Fruit fly (Drosophila melanogaster) whole organism, embryonic: ENCODE data around the gene CG32075.
A peak's percentile ranks its signal among the peaks of the same experiment; 100 is the strongest.

ENCODE experiments used
- CG10431 ChIP-seq: fragments of 200-800 bp; sonication (Bioruptor generic); optimal IDR thresholded peaks from 3 replicates; lab custom pipeline; 2018; ENCODE audit warnings: missing biosample characterization, mild to moderate bottlenecking, missing genetic modification characterization
- CG10565 ChIP-seq: fragments of 200-800 bp; sonication (Bioruptor generic); optimal IDR thresholded peaks from 3 replicates; lab custom pipeline; 2016; ENCODE audit warnings: missing biosample characterization, mild to moderate bottlenecking, missing genetic modification characterization
- CG11504 ChIP-seq: fragments of 200-800 bp; sonication (Bioruptor generic); optimal IDR thresholded peaks from 3 replicates; lab custom pipeline; 2019; ENCODE audit warnings: missing biosample characterization, mild to moderate bottlenecking, missing genetic modification characterization, moderate library complexity
- CG12236 ChIP-seq: fragments of 200-800 bp; sonication (Bioruptor generic); optimal IDR thresholded peaks from 2 replicates; lab custom pipeline; 2016; ENCODE audit warnings: missing biosample characterization, missing genetic modification characterization
- CG13123 ChIP-seq: fragments of 200-800 bp; sonication (Bioruptor generic); optimal IDR thresholded peaks from 2 replicates; lab custom pipeline; 2016; ENCODE audit warnings: missing biosample characterization, missing genetic modification characterization
- CG13775 ChIP-seq: fragments of 200-800 bp; sonication (Bioruptor generic); optimal IDR thresholded peaks from 3 replicates; lab custom pipeline; 2017; ENCODE audit warnings: missing biosample characterization, mild to moderate bottlenecking, missing genetic modification characterization
- CG2199 ChIP-seq: fragments of 200-800 bp; sonication (Bioruptor generic); IDR thresholded peaks from 3 replicates; pipeline ENCODE4 v1.3.6; 2022; ENCODE audit warnings: missing biosample characterization, missing genetic modification characterization
- CG2712 ChIP-seq: fragments of 200-800 bp; optimal IDR thresholded peaks from 3 replicates; lab custom pipeline; 2019; ENCODE audit warnings: missing biosample characterization, mild to moderate bottlenecking, missing genetic modification characterization, moderate library complexity
- CG32532 ChIP-seq: fragments of 200-800 bp; sonication (Bioruptor generic); IDR thresholded peaks from 2 replicates; pipeline ENCODE4 v1.3.6; 2022; ENCODE audit warnings: missing biosample characterization, missing genetic modification characterization
- CG34224 ChIP-seq: fragments of 200-800 bp; sonication (Bioruptor generic); IDR thresholded peaks from 3 replicates; pipeline ENCODE4 v1.3.6; 2022; ENCODE audit warnings: missing biosample characterization, missing genetic modification characterization; ENCODE audit not compliant: partially characterized antibody
- CG4328 ChIP-seq: fragments of 200-800 bp; sonication (Bioruptor generic); optimal IDR thresholded peaks from 3 replicates; lab custom pipeline; 2017; ENCODE audit warnings: missing biosample characterization, missing genetic modification reagents, missing genetic modification characterization
- CG4360 ChIP-seq: fragments of 200-800 bp; sonication (Bioruptor generic); IDR thresholded peaks from 2 replicates; pipeline ENCODE4 v1.3.6; 2022; ENCODE audit warnings: missing biosample characterization, missing genetic modification characterization
- CG5180 ChIP-seq: fragments of 200-800 bp; sonication (Bioruptor generic); optimal IDR thresholded peaks from 3 replicates; lab custom pipeline; 2017; ENCODE audit warnings: missing biosample characterization, missing genetic modification characterization, mild to moderate bottlenecking, moderate library complexity, missing genetic modification reagents
- CG6272 ChIP-seq: fragments of 200-800 bp; sonication (Bioruptor generic); IDR thresholded peaks from 2 replicates; pipeline ENCODE4 v1.3.6; 2022; ENCODE audit warnings: missing biosample characterization, missing genetic modification characterization
- CG7556 ChIP-seq: fragments of 200-800 bp; sonication (Bioruptor generic); optimal IDR thresholded peaks from 2 replicates; lab custom pipeline; 2017; ENCODE audit warnings: missing biosample characterization, mild to moderate bottlenecking, missing genetic modification characterization
- CG7987 ChIP-seq: fragments of 200-800 bp; sonication (Bioruptor generic); optimal IDR thresholded peaks from 2 replicates; lab custom pipeline; 2018; ENCODE audit warnings: missing biosample characterization, mild to moderate bottlenecking, missing genetic modification characterization, moderate library complexity
- CG8281 ChIP-seq: fragments of 200-800 bp; sonication (Bioruptor generic); optimal IDR thresholded peaks from 2 replicates; lab custom pipeline; 2018; ENCODE audit warnings: missing biosample characterization, mild to moderate bottlenecking, missing genetic modification characterization, moderate library complexity
- CG8478 ChIP-seq: fragments of >200 bp; optimal IDR thresholded peaks from 2 replicates; lab custom pipeline; 2018
- D ChIP-seq, 2 experiments: fragments of 200-800 bp in 1 of 2; fragments of >200 bp in 1 of 2; sonication (Bioruptor generic) in 1 of 2; optimal IDR thresholded peaks; 2 replicates in 1 of 2; 3 replicates in 1 of 2; lab custom pipeline; 2017; ENCODE audit warnings: mild to moderate bottlenecking in 1 of 2, missing biosample characterization in 1 of 2, missing genetic modification characterization in 1 of 2, missing genetic modification reagents in 1 of 2
- Dp ChIP-seq: fragments of 200-800 bp; sonication (Bioruptor generic); optimal IDR thresholded peaks from 2 replicates; lab custom pipeline; 2018; ENCODE audit warnings: missing biosample characterization, mild to moderate bottlenecking, missing genetic modification characterization, moderate library complexity
- Drgx ChIP-seq: fragments of 200-800 bp; sonication (Bioruptor generic); IDR thresholded peaks from 2 replicates; pipeline ENCODE4 v1.3.6; 2022; ENCODE audit warnings: missing biosample characterization, missing genetic modification characterization
- Ets97D ChIP-seq: fragments of 200-800 bp; sonication (Bioruptor generic); optimal IDR thresholded peaks from 3 replicates; lab custom pipeline; 2016; ENCODE audit warnings: missing biosample characterization, missing genetic modification characterization
- H2.0 ChIP-seq: fragments of 200-800 bp; sonication (Bioruptor generic); IDR thresholded peaks from 2 replicates; pipeline ENCODE4 v1.3.6; 2022; ENCODE audit warnings: missing biosample characterization, missing genetic modification characterization
- HmgZ ChIP-seq: fragments of 200-800 bp; sonication (Bioruptor generic); optimal IDR thresholded peaks from 2 replicates; lab custom pipeline; 2018; ENCODE audit warnings: missing biosample characterization, mild to moderate bottlenecking, missing genetic modification characterization
- Nf-YB ChIP-seq: fragments of 200-800 bp; sonication (Bioruptor generic); optimal IDR thresholded peaks from 3 replicates; lab custom pipeline; 2019; ENCODE audit warnings: missing biosample characterization, mild to moderate bottlenecking, missing genetic modification characterization, moderate library complexity
- Ptx1 ChIP-seq: fragments of 200-800 bp; sonication (Bioruptor generic); IDR thresholded peaks from 2 replicates; pipeline ENCODE4 v1.3.6; 2022; ENCODE audit warnings: missing biosample characterization, missing genetic modification characterization
- Rfx ChIP-seq: fragments of 200-800 bp; sonication (Bioruptor generic); IDR thresholded peaks from 2 replicates; pipeline ENCODE4 v1.3.6; 2022; ENCODE audit warnings: missing biosample characterization, missing genetic modification characterization
- Six4 ChIP-seq: fragments of 200-800 bp; sonication (Bioruptor generic); optimal IDR thresholded peaks from 2 replicates; lab custom pipeline; 2016; ENCODE audit warnings: missing biosample characterization, missing genetic modification characterization
- Sry-β ChIP-seq: fragments of 200-800 bp; sonication (Bioruptor generic); optimal IDR thresholded peaks from 2 replicates; lab custom pipeline; 2018; ENCODE audit warnings: missing biosample characterization, mild to moderate bottlenecking, missing genetic modification characterization, moderate library complexity
- ap ChIP-seq: fragments of 200-800 bp; sonication (Bioruptor generic); IDR thresholded peaks from 2 replicates; pipeline ENCODE4 v1.3.6; 2022; ENCODE audit warnings: missing biosample characterization, missing genetic modification characterization
- ash1 ChIP-seq: fragments of 200-800 bp; sonication (Bioruptor generic); optimal IDR thresholded peaks from 2 replicates; lab custom pipeline; 2018; ENCODE audit warnings: missing biosample characterization, mild to moderate bottlenecking, missing genetic modification characterization
- caup ChIP-seq: fragments of 200-800 bp; sonication (Bioruptor generic); optimal IDR thresholded peaks from 3 replicates; lab custom pipeline; 2017; ENCODE audit warnings: missing biosample characterization, mild to moderate bottlenecking, missing genetic modification characterization, moderate library complexity; ENCODE audit not compliant: severe bottlenecking
- corto ChIP-seq: fragments of 200-800 bp; sonication (Bioruptor generic); optimal IDR thresholded peaks from 2 replicates; lab custom pipeline; 2016; ENCODE audit warnings: missing biosample characterization, mild to moderate bottlenecking, missing genetic modification characterization, moderate library complexity
- dan ChIP-seq: fragments of 200-800 bp; sonication (Bioruptor generic); IDR thresholded peaks from 2 replicates; pipeline ENCODE4 v1.3.6; 2022; ENCODE audit warnings: missing biosample characterization, missing genetic modification characterization
- dati ChIP-seq: fragments of 200-800 bp; sonication (Bioruptor generic); IDR thresholded peaks from 2 replicates; pipeline ENCODE4 v1.3.6; 2022; ENCODE audit warnings: missing biosample characterization, missing genetic modification characterization
- fu2 ChIP-seq: fragments of 200-800 bp; sonication (Bioruptor generic); optimal IDR thresholded peaks from 2 replicates; lab custom pipeline; 2016; ENCODE audit warnings: missing biosample characterization, missing genetic modification characterization
- gfzf ChIP-seq: fragments of 200-800 bp; sonication (Bioruptor generic); optimal IDR thresholded peaks from 2 replicates; lab custom pipeline; 2016; ENCODE audit warnings: missing biosample characterization, mild to moderate bottlenecking, missing genetic modification characterization, moderate library complexity
- ken ChIP-seq: fragments of 200-800 bp; sonication (Bioruptor generic); IDR thresholded peaks from 3 replicates; pipeline ENCODE4 v1.3.6; 2022; ENCODE audit warnings: missing biosample characterization, missing genetic modification characterization
- org-1 ChIP-seq: fragments of 200-800 bp; sonication (Bioruptor generic); optimal IDR thresholded peaks from 2 replicates; lab custom pipeline; 2017; ENCODE audit warnings: missing biosample characterization, missing genetic modification characterization
- pan ChIP-seq, 4 experiments: fragments of >200 bp in 3 of 4; fragments of 200-800 bp in 1 of 4; sonication (Bioruptor generic) in 1 of 4; optimal IDR thresholded peaks in 3 of 4; IDR thresholded peaks in 1 of 4; 2 replicates each; pipeline versions ENCODE4 v1.3.6 to Lab custom; 2017 to 2022; ENCODE audit warnings: missing biosample characterization in 2 of 4, missing genetic modification characterization in 2 of 4, mixed read lengths in 1 of 4
- pum ChIP-seq: fragments of 200-800 bp; sonication (Bioruptor generic); optimal IDR thresholded peaks from 2 replicates; lab custom pipeline; 2016; ENCODE audit warnings: missing biosample characterization, missing genetic modification characterization
- pzg ChIP-seq: fragments of 200-800 bp; sonication (Bioruptor generic); optimal IDR thresholded peaks from 3 replicates; lab custom pipeline; 2018; ENCODE audit warnings: missing biosample characterization, mild to moderate bottlenecking, missing genetic modification characterization, moderate library complexity
- sc ChIP-seq, 3 experiments: fragments of >200 bp in 2 of 3; fragments of 200-800 bp in 1 of 3; sonication (Bioruptor generic) in 1 of 3; optimal IDR thresholded peaks; 2 replicates in 2 of 3; 3 replicates in 1 of 3; lab custom pipeline; 2017; ENCODE audit warnings: mild to moderate bottlenecking in 1 of 3, missing biosample characterization in 1 of 3, missing genetic modification characterization in 1 of 3, missing genetic modification reagents in 1 of 3
- seq ChIP-seq: fragments of 200-800 bp; sonication (Bioruptor generic); IDR thresholded peaks from 2 replicates; pipeline ENCODE4 v1.3.6; 2022; ENCODE audit warnings: missing biosample characterization, missing genetic modification characterization
- sima ChIP-seq: fragments of 200-800 bp; sonication (Bioruptor generic); optimal IDR thresholded peaks from 2 replicates; lab custom pipeline; 2016; ENCODE audit warnings: missing biosample characterization, missing genetic modification characterization
- so ChIP-seq: fragments of 200-800 bp; sonication (Bioruptor generic); IDR thresholded peaks from 3 replicates; pipeline ENCODE4 v1.3.6; 2022; ENCODE audit warnings: missing biosample characterization, missing genetic modification characterization
- stwl ChIP-seq: fragments of 200-800 bp; sonication (Bioruptor generic); optimal IDR thresholded peaks from 3 replicates; lab custom pipeline; 2018; ENCODE audit warnings: missing biosample characterization, mild to moderate bottlenecking, missing genetic modification characterization, moderate library complexity
- wor ChIP-seq: fragments of 200-800 bp; sonication (Bioruptor generic); IDR thresholded peaks from 2 replicates; pipeline ENCODE4 v1.3.6; 2022; ENCODE audit warnings: missing biosample characterization, missing genetic modification characterization
- zf30C ChIP-seq: fragments of 200-800 bp; sonication (Bioruptor generic); optimal IDR thresholded peaks from 3 replicates; lab custom pipeline; 2018; ENCODE audit warnings: missing biosample characterization, mild to moderate bottlenecking, missing genetic modification characterization

The CG32075 gene

dm6 chr3L:11047877-11048276, 16.9 kb downstream of the CG32075 start (continued):
- TF ChIP-seq CG7556 = no peak
- TF ChIP-seq CG34224 (GFP tag; lab: Robert Waterston, UW) = no peak
- TF ChIP-seq CG7987 (GFP tag; lab: Kevin White, UChicago) = peak; percentile 85
- no peak for TF ChIP-seq sc (optimal IDR thresholded peaks at IDR 0.05; lab: Kevin White, UChicago)
- TF ChIP-seq sc (GFP tag; optimal IDR thresholded peaks at IDR 0.05; lab: Kevin White, UChicago) = peak; percentile 63
- TF ChIP-seq CG4328 (GFP tag; lab: Kevin White, UChicago) = peak; percentile 66
- TF ChIP-seq D (optimal IDR thresholded peaks at IDR 0.05; lab: Kevin White, UChicago) = no peak
- TF ChIP-seq D (GFP tag; optimal IDR thresholded peaks at IDR 0.05; lab: Kevin White, UChicago) = peak; percentile 51
- peak; percentile 31; the same call in 1 of the 2 replicates for TF ChIP-seq CG6272 (GFP tag; lab: Robert Waterston, UW)
- peak; percentile 40; the same call in 1 of the 2 replicates for TF ChIP-seq Drgx (GFP tag; lab: Robert Waterston, UW)
- TF ChIP-seq Ets97D (GFP tag; lab: Kevin White, UChicago) = peak; percentile 36
- TF ChIP-seq Rfx (GFP tag; lab: Robert Waterston, UW) = peak; percentile 91
- no peak for TF ChIP-seq dan
- TF ChIP-seq fu2 = peak; percentile 45
- TF ChIP-seq corto (GFP tag; lab: Kevin White, UChicago) = no peak
- TF ChIP-seq Sry-β = no peak
- peak; percentile 17 for TF ChIP-seq Dp (GFP tag; lab: Kevin White, UChicago)
- TF ChIP-seq ap (GFP tag; lab: Robert Waterston, UW) = peak; percentile 45; the same call in 1 of the 2 replicates
- no peak; the same call in 1 of the 2 replicates for TF ChIP-seq CG4360 (GFP tag; lab: Robert Waterston, UW)
- peak; percentile 69 for TF ChIP-seq CG12236 (GFP tag; lab: Kevin White, UChicago)
- TF ChIP-seq CG2199 = peak; percentile 94
- peak; percentile 54 for TF ChIP-seq stwl (tag; lab: Kevin White, UChicago)
- peak; percentile 74 for TF ChIP-seq CG11504 (tag; lab: Kevin White, UChicago)
- peak; percentile 15 for TF ChIP-seq org-1 (GFP tag; lab: Kevin White, UChicago)
- TF ChIP-seq HmgZ (tag; lab: Kevin White, UChicago) = peak; percentile 86
- TF ChIP-seq CG13775 (GFP tag; lab: Kevin White, UChicago) = peak; percentile 51
- TF ChIP-seq sima (GFP tag; lab: Kevin White, UChicago) = peak; percentile 24
- peak; percentile 36; the same call in 1 of the 2 replicates for TF ChIP-seq dati (GFP tag; lab: Robert Waterston, UW)
- TF ChIP-seq CG10431 (GFP tag; lab: Kevin White, UChicago) = peak; percentile 70
- peak; percentile 92 for TF ChIP-seq CG32532 (GFP tag; lab: Robert Waterston, UW)
- peak; percentile 80; the same call in 2 of the 3 replicates for TF ChIP-seq ken
- peak; percentile 24 for TF ChIP-seq ash1
- no peak for TF ChIP-seq wor (GFP tag; lab: Robert Waterston, UW)
- TF ChIP-seq CG5180 (GFP tag; lab: Kevin White, UChicago) = peak; percentile 66
- TF ChIP-seq pum (GFP tag; lab: Kevin White, UChicago) = peak; percentile 83
- TF ChIP-seq CG10565 = no peak
- no peak for TF ChIP-seq zf30C (GFP tag; lab: Kevin White, UChicago)
- no peak for TF ChIP-seq gfzf (GFP tag; lab: Kevin White, UChicago)
- no peak for TF ChIP-seq Nf-YB (GFP tag; lab: Kevin White, UChicago)
- TF ChIP-seq caup = peak; percentile 78
- no peak for TF ChIP-seq CG13123 (GFP tag; lab: Kevin White, UChicago)
- no peak for TF ChIP-seq pan (optimal IDR thresholded peaks at IDR 0.05; lab: Kevin White, UChicago)
- TF ChIP-seq pan (GFP tag; optimal IDR thresholded peaks at IDR 0.05 in 1 of 2, IDR thresholded peaks at IDR 0.05 in 1 of 2) = peak in 1 of 2 experiments; percentile 75
- TF ChIP-seq so (GFP tag; lab: Robert Waterston, UW) = 0 out of 3 replicates have a peak, but pooled peaks have one; percentile 42
- peak; percentile 7 for TF ChIP-seq pzg (GFP tag; lab: Kevin White, UChicago)
- peak; percentile 48 for TF ChIP-seq CG8281 (tag; lab: Kevin White, UChicago)
- peak; percentile 86 for TF ChIP-seq Ptx1 (GFP tag; lab: Robert Waterston, UW)
- TF ChIP-seq CG2712 = peak; percentile 73
- no peak for TF ChIP-seq CG8478
- peak; percentile 54 for TF ChIP-seq Six4 (GFP tag; lab: Kevin White, UChicago)
- peak; percentile 67 for TF ChIP-seq H2.0 (GFP tag; lab: Robert Waterston, UW)
- TF ChIP-seq seq = 0 out of 2 replicates have a peak, but pooled peaks have one; percentile 52
